Worm (Caenorhabditis elegans): ENCODE results near the gene rabr-2.

DNA sequence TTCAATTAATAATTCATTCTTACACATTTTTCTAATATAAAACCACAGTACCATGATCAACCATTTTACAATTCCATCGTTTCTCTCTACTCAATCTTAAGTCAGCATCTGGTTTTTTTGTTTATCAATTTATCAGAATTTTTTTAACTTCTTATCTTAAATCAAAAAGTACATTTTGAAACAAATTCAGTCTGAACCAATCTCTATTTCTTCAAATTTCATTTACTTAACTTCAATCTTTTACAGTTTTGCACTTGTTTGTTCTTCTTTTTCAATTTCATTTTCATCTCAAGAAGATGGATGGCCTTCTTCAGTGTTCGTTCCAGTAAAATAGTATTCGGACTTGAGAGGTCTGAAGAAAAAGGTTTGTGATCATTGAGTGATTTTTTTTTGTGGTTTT, 10.1 kb downstream of the rabr-2 start, which contains the start of gene gba-3:
- no peak for TF ChIP-seq B0261.1 (tag; optimal IDR thresholded peaks at IDR 0.05)
- no peak for TF ChIP-seq aptf-3 (GFP tag; IDR thresholded peaks at IDR 0.05)
- TF ChIP-seq akir-1 (GFP tag; optimal IDR thresholded peaks at IDR 0.05): no peak
